Worm (Caenorhabditis elegans) whole organism, early embryonic: ENCODE measurements around the gene dsc-4.

ENCODE experiments used
- B0310.2 ChIP-seq: sonication (generic microtip); optimal IDR thresholded peaks from 2 replicates; lab custom pipeline; 2016; ENCODE audit warnings: mild to moderate bottlenecking, missing genetic modification characterization, missing compliant biosample characterization
- F13C5.2 ChIP-seq: sonication (generic microtip); optimal IDR thresholded peaks from 2 replicates; lab custom pipeline; 2017; ENCODE audit warnings: mild to moderate bottlenecking, missing genetic modification characterization, inconsistent platforms, missing compliant biosample characterization
- aly-1 ChIP-seq: sonication (generic microtip); optimal IDR thresholded peaks from 2 replicates; lab custom pipeline; 2016; ENCODE audit warnings: missing genetic modification characterization, missing compliant biosample characterization
- ama-1 ChIP-seq: fragments of 150-350 bp; optimal IDR thresholded peaks from 2 replicates; lab custom pipeline; 2014
- ceh-13 ChIP-seq: fragments of 200-800 bp; sonication (Bioruptor generic); optimal IDR thresholded peaks from 2 replicates; lab custom pipeline; 2018; ENCODE audit warnings: mild to moderate bottlenecking, missing genetic modification characterization, missing compliant biosample characterization
- ceh-36 ChIP-seq: sonication (generic microtip); optimal IDR thresholded peaks from 2 replicates; lab custom pipeline; 2016; ENCODE audit warnings: missing genetic modification characterization, inconsistent platforms, missing compliant biosample characterization
- ets-7 ChIP-seq: sonication (generic microtip); optimal IDR thresholded peaks from 2 replicates; lab custom pipeline; 2016; ENCODE audit warnings: missing genotype, missing genetic modification characterization, missing compliant biosample characterization
- flt-1 ChIP-seq: fragments of 200-800 bp; sonication (Bioruptor generic); IDR thresholded peaks from 2 replicates; pipeline ENCODE4 v1.3.6; 2022; ENCODE audit warnings: missing genetic modification characterization, missing compliant biosample characterization
- hmbx-1 ChIP-seq: sonication (generic microtip); optimal IDR thresholded peaks from 2 replicates; lab custom pipeline; 2016; ENCODE audit warnings: mild to moderate bottlenecking, missing genetic modification characterization, missing compliant biosample characterization
- hmg-4 ChIP-seq: fragments of 200-800 bp; sonication (Bioruptor generic); optimal IDR thresholded peaks from 2 replicates; lab custom pipeline; 2018; ENCODE audit warnings: mild to moderate bottlenecking, missing genetic modification characterization, missing compliant biosample characterization
- hnd-1 ChIP-seq: sonication (generic microtip); optimal IDR thresholded peaks from 2 replicates; lab custom pipeline; 2016; ENCODE audit warnings: missing genetic modification characterization, missing compliant biosample characterization
- pes-1 ChIP-seq: fragments of 200-800 bp; sonication (Bioruptor generic); IDR thresholded peaks from 2 replicates; pipeline ENCODE4 v1.3.6; 2022; ENCODE audit warnings: missing genetic modification reagents, missing genetic modification characterization, missing compliant biosample characterization
- scrt-1 ChIP-seq: fragments of 200-800 bp; sonication (Bioruptor generic); IDR thresholded peaks from 2 replicates; pipeline ENCODE4 v1.3.6; 2022; ENCODE audit warnings: missing genetic modification characterization, missing compliant biosample characterization
- sea-1 ChIP-seq: fragments of 200-800 bp; sonication (Bioruptor generic); conservative IDR thresholded peaks from 2 replicates; pipeline ENCODE4 v1.3.6; 2022; ENCODE audit warnings: missing genetic modification characterization, missing compliant biosample characterization
- tbx-11 ChIP-seq: fragments of 200-800 bp; sonication (Bioruptor generic); IDR thresholded peaks from 2 replicates; pipeline ENCODE4 v1.3.6; 2022; ENCODE audit warnings: missing genetic modification characterization, missing compliant biosample characterization
- tbx-37 ChIP-seq: fragments of 200-800 bp; sonication (Bioruptor generic); conservative IDR thresholded peaks from 2 replicates; pipeline ENCODE4 v1.3.6; 2022; ENCODE audit warnings: missing genetic modification reagents, missing genetic modification characterization, missing compliant biosample characterization
- tra-4 ChIP-seq: sonication (generic microtip); optimal IDR thresholded peaks from 2 replicates; lab custom pipeline; 2017; ENCODE audit warnings: missing genetic modification characterization, missing compliant biosample characterization

Gene dsc-4

ce11 chrIV:330523-330922, 10.2 kb upstream of the dsc-4 start, which contains the start of gene F18F11.4:
TSS of gene F18F11.4 (plus strand) at chrIV:330823.
- TF ChIP-seq ceh-36 (no peak), tbx-11 (GFP tag; lab: Robert Waterston, UW) (no peak), sea-1 (GFP tag; lab: Robert Waterston, UW) (no peak), scrt-1 (GFP tag; lab: Robert Waterston, UW) (no peak), hnd-1 (no peak), pes-1 (GFP tag; lab: Robert Waterston, UW) (no peak), hmg-4 (no peak), B0310.2 (no peak), ama-1 (lab: Kevin White, UChicago) (no peak), F13C5.2 (tag; lab: Kevin White, UChicago) (no peak), ceh-13 (GFP tag; lab: Kevin White, UChicago) (no peak), flt-1 (GFP tag; lab: Robert Waterston, UW) (no peak), aly-1 (tag; lab: Kevin White, UChicago) (no peak), tra-4 (no peak), tbx-37 (GFP tag; lab: Robert Waterston, UW) (no peak), hmbx-1 (tag; lab: Kevin White, UChicago) (no peak)

- TF ChIP-seq hmbx-1 (tag; lab: Kevin White, UChicago) (no peak), F13C5.2 (tag; lab: Kevin White, UChicago) (no peak), pes-1 (GFP tag; lab: Robert Waterston, UW) (no peak), scrt-1 (GFP tag; lab: Robert Waterston, UW) (no peak), hmg-4 (no peak), B0310.2 (no peak), sea-1 (GFP tag; lab: Robert Waterston, UW) (no peak), aly-1 (tag; lab: Kevin White, UChicago) (no peak), ceh-13 (GFP tag; lab: Kevin White, UChicago) (no peak)
These were observed 6.3 kb upstream of the dsc-4 start, which contains the start of gene col-101 for ce11 chrIV:326564-327070. TSS of gene col-101 (minus strand) at chrIV:327020.

- TF ChIP-seq ets-7 (tag; lab: Kevin White, UChicago) (no peak), ceh-36 (no peak), F13C5.2 (tag; lab: Kevin White, UChicago) (no peak), tra-4 (no peak), scrt-1 (GFP tag; lab: Robert Waterston, UW) (no peak), B0310.2 (no peak)
These were observed 5.3 kb upstream of the dsc-4 start for ce11 chrIV:325640-326039.

ce11 chrIV:324759-325158, 4.4 kb upstream of the dsc-4 start, which contains the start of gene drl-1:
TSS of gene drl-1 (plus strand) at chrIV:325059.
- TF ChIP-seq hmbx-1 (tag; lab: Kevin White, UChicago): no peak
- no peak for TF ChIP-seq B0310.2
- no peak for TF ChIP-seq flt-1 (GFP tag; lab: Robert Waterston, UW)
- no peak for TF ChIP-seq hnd-1
- no peak for TF ChIP-seq tra-4
- no peak for TF ChIP-seq aly-1 (tag; lab: Kevin White, UChicago)
- no peak for TF ChIP-seq ceh-36
- TF ChIP-seq pes-1 (GFP tag; lab: Robert Waterston, UW): no peak
- no peak for TF ChIP-seq F13C5.2 (tag; lab: Kevin White, UChicago)

ce11 chrIV:322497-322896, 2.2 kb upstream of the dsc-4 start, which contains the start of gene grl-26:
TSS of gene grl-26 (minus strand) at chrIV:322814.
- no peak for TF ChIP-seq ceh-36
- no peak for TF ChIP-seq B0310.2
- no peak for TF ChIP-seq hmbx-1 (tag; lab: Kevin White, UChicago)
- TF ChIP-seq ets-7 (tag; lab: Kevin White, UChicago): no peak
- peak; percentile 38 for TF ChIP-seq hmg-4
- peak; percentile 56 for TF ChIP-seq tbx-11 (GFP tag; lab: Robert Waterston, UW)
- TF ChIP-seq pes-1 (GFP tag; lab: Robert Waterston, UW): peak; percentile 72
- TF ChIP-seq tbx-37 (GFP tag; lab: Robert Waterston, UW): peak; percentile 65; the same call in 1 of the 2 replicates
- TF ChIP-seq ceh-13 (GFP tag; lab: Kevin White, UChicago): no peak
- TF ChIP-seq scrt-1 (GFP tag; lab: Robert Waterston, UW): peak; percentile 83
- TF ChIP-seq ama-1 (lab: Kevin White, UChicago): no peak
- no peak for TF ChIP-seq tra-4
- TF ChIP-seq flt-1 (GFP tag; lab: Robert Waterston, UW): peak; percentile 47
- TF ChIP-seq hnd-1: peak; percentile 38
- TF ChIP-seq sea-1 (GFP tag; lab: Robert Waterston, UW): peak; percentile 34; the same call in 1 of the 2 replicates
- peak; percentile 29 for TF ChIP-seq aly-1 (tag; lab: Kevin White, UChicago)
- TF ChIP-seq F13C5.2 (tag; lab: Kevin White, UChicago): peak; percentile 50

ce11 chrIV:319654-320053, 690 bp downstream of the dsc-4 start:
- no peak for TF ChIP-seq hnd-1
- TF ChIP-seq tra-4: no peak
- TF ChIP-seq scrt-1 (GFP tag; lab: Robert Waterston, UW): no peak
- TF ChIP-seq ama-1 (lab: Kevin White, UChicago): no peak
- TF ChIP-seq pes-1 (GFP tag; lab: Robert Waterston, UW): no peak
- no peak for TF ChIP-seq ceh-36
- no peak for TF ChIP-seq B0310.2
- no peak for TF ChIP-seq hmbx-1 (tag; lab: Kevin White, UChicago)
- TF ChIP-seq tbx-11 (GFP tag; lab: Robert Waterston, UW): no peak
- no peak for TF ChIP-seq hmg-4
- no peak for TF ChIP-seq flt-1 (GFP tag; lab: Robert Waterston, UW)
- no peak for TF ChIP-seq F13C5.2 (tag; lab: Kevin White, UChicago)
- TF ChIP-seq tbx-37 (GFP tag; lab: Robert Waterston, UW): no peak
- TF ChIP-seq sea-1 (GFP tag; lab: Robert Waterston, UW): no peak
- TF ChIP-seq ceh-13 (GFP tag; lab: Kevin White, UChicago): no peak
- TF ChIP-seq ets-7 (tag; lab: Kevin White, UChicago): no peak
- no peak for TF ChIP-seq aly-1 (tag; lab: Kevin White, UChicago)

ce11 chrIV:314475-314874, 5.9 kb downstream of the dsc-4 start:
- TF ChIP-seq F13C5.2 (tag; lab: Kevin White, UChicago) (no peak), ama-1 (lab: Kevin White, UChicago) (no peak), ets-7 (tag; lab: Kevin White, UChicago) (no peak)
